Worm (Caenorhabditis elegans) whole organism, L4 larva: ENCODE measurements around the gene sdha-1.

Experiments
- lim-7 ChIP-seq: fragments of 200-800 bp; sonication (Bioruptor generic); IDR thresholded peaks from 2 replicates; pipeline ENCODE4 v1.3.6; 2022; ENCODE audit warnings: missing genetic modification characterization, missing compliant biosample characterization
- unc-130 ChIP-seq: sonication (generic microtip); optimal IDR thresholded peaks from 2 replicates; lab custom pipeline; 2016; ENCODE audit warnings: missing genetic modification reagents, missing genetic modification characterization, missing compliant biosample characterization

DNA sequence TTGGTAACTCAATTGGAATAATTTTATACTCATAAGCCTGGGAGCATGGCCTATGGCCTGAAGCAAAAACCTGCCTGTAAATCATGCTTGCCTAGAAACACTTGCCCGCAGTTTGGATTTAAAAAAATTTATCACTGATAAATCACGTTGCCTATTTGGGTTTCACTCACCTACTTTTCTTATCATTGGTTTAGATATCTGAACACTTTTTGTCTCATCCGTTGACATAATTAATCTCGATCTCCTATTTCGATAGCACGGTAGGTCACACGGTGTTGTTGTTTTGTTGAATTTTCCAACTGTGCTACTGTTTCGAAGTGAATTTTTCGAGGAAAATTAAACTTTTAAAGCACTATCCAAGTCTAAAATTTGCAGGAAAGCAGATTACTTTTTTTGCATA is 38.8 kb downstream of the sdha-1 start:
- TF ChIP-seq unc-130 (GFP tag; lab: Kevin White, UChicago) = no peak
- no peak for TF ChIP-seq lim-7 (GFP tag; lab: Robert Waterston, UW)
